Worm (Caenorhabditis elegans) whole organism, mixed stage, embryonic: ENCODE data around the gene ddn-2.

Source experiments
- drap-1 ChIP-seq: fragments of 200-800 bp; sonication (Bioruptor generic); optimal IDR thresholded peaks from 3 replicates; lab custom pipeline; 2018; ENCODE audit warnings: mild to moderate bottlenecking, missing genetic modification characterization, missing compliant biosample characterization
- flh-1 ChIP-seq: fragments of 200-800 bp; sonication (Bioruptor generic); optimal IDR thresholded peaks from 2 replicates; lab custom pipeline; 2018; ENCODE audit warnings: mild to moderate bottlenecking, missing genetic modification characterization, moderate library complexity, missing compliant biosample characterization
- mls-2 ChIP-seq: sonication (generic microtip); optimal IDR thresholded peaks from 2 replicates; lab custom pipeline; 2016; ENCODE audit warnings: mild to moderate bottlenecking, missing genetic modification characterization, moderate library complexity, missing compliant biosample characterization
- nhr-12 ChIP-seq: fragments of 150-350 bp; optimal IDR thresholded peaks from 2 replicates; lab custom pipeline; 2014; ENCODE audit warnings: missing biosample characterization, missing genetic modification characterization
- nhr-237 ChIP-seq: fragments of 150-350 bp; optimal IDR thresholded peaks from 2 replicates; lab custom pipeline; 2014; ENCODE audit warnings: missing biosample characterization, missing genetic modification characterization
- sem-2 ChIP-seq: fragments of 200-800 bp; sonication (Bioruptor generic); optimal IDR thresholded peaks from 2 replicates; lab custom pipeline; 2018; ENCODE audit warnings: mild to moderate bottlenecking, missing genetic modification characterization, missing compliant biosample characterization
- ztf-11 ChIP-seq: fragments of 150-350 bp; optimal IDR thresholded peaks from 2 replicates; lab custom pipeline; 2014; ENCODE audit warnings: missing biosample characterization, missing genetic modification characterization

ce11 chrII:12914514-12915075 lies 5.7 kb downstream of the ddn-2 start, which contains the start of gene F35C5.12:
- TF ChIP-seq mls-2 (tag; lab: Kevin White, UChicago) (no peak), nhr-12 (tag; lab: Kevin White, UChicago) (no peak), sem-2 (GFP tag; lab: Kevin White, UChicago) (no peak), flh-1 (GFP tag; lab: Kevin White, UChicago) (no peak), ztf-11 (tag; lab: Kevin White, UChicago) (no peak), drap-1 (no peak), nhr-237 (no peak)
